Fruit fly (Drosophila melanogaster) whole organism, embryonic: Measurements from ENCODE around the gene CG42455.
A peak's percentile ranks its signal among the peaks of the same experiment; 100 is the strongest.

ENCODE experiments used
- Ada2b ChIP-seq: fragments of 200-800 bp; sonication (Bioruptor generic); IDR thresholded peaks from 2 replicates; pipeline ENCODE4 v1.3.6; 2022; ENCODE audit warnings: missing biosample characterization, missing genetic modification characterization
- Antp ChIP-seq: fragments of 200-800 bp; sonication (Bioruptor generic); optimal IDR thresholded peaks from 3 replicates; lab custom pipeline; 2016; ENCODE audit warnings: missing biosample characterization, missing genetic modification characterization
- Bdp1 ChIP-seq: fragments of 200-800 bp; sonication (Bioruptor generic); optimal IDR thresholded peaks from 3 replicates; lab custom pipeline; 2016; ENCODE audit warnings: missing biosample characterization, missing genetic modification characterization
- BtbVII ChIP-seq: fragments of 200-800 bp; sonication (Bioruptor generic); optimal IDR thresholded peaks from 3 replicates; lab custom pipeline; 2017; ENCODE audit warnings: missing biosample characterization, mild to moderate bottlenecking, missing genetic modification characterization
- CG10147 ChIP-seq: fragments of 200-800 bp; sonication (Bioruptor generic); optimal IDR thresholded peaks from 2 replicates; lab custom pipeline; 2019; ENCODE audit warnings: missing biosample characterization, mild to moderate bottlenecking, missing genetic modification characterization, moderate library complexity
- CG10979 ChIP-seq: fragments of 200-800 bp; sonication (Bioruptor generic); optimal IDR thresholded peaks from 2 replicates; lab custom pipeline; 2018; ENCODE audit warnings: missing biosample characterization, mild to moderate bottlenecking, missing genetic modification characterization, moderate library complexity
- CG11085 ChIP-seq: fragments of 200-800 bp; sonication (Bioruptor generic); IDR thresholded peaks from 2 replicates; pipeline ENCODE4 v1.3.6; 2022; ENCODE audit warnings: missing biosample characterization, missing genetic modification characterization
- CG12236 ChIP-seq: fragments of 200-800 bp; sonication (Bioruptor generic); optimal IDR thresholded peaks from 2 replicates; lab custom pipeline; 2016; ENCODE audit warnings: missing biosample characterization, missing genetic modification characterization
- CG13775 ChIP-seq: fragments of 200-800 bp; sonication (Bioruptor generic); optimal IDR thresholded peaks from 3 replicates; lab custom pipeline; 2017; ENCODE audit warnings: missing biosample characterization, mild to moderate bottlenecking, missing genetic modification characterization
- CG17829 ChIP-seq: fragments of 200-800 bp; optimal IDR thresholded peaks from 2 replicates; lab custom pipeline; 2019; ENCODE audit warnings: missing biosample characterization, mild to moderate bottlenecking, missing genetic modification characterization, moderate library complexity
- CG31365 ChIP-seq: fragments of 200-800 bp; sonication (Bioruptor generic); optimal IDR thresholded peaks from 2 replicates; lab custom pipeline; 2018; ENCODE audit warnings: missing biosample characterization, mild to moderate bottlenecking, missing genetic modification characterization
- CG42726 ChIP-seq: fragments of 200-800 bp; sonication (Bioruptor generic); IDR thresholded peaks from 2 replicates; pipeline ENCODE4 v1.3.6; 2022; ENCODE audit warnings: missing biosample characterization, missing genetic modification characterization; ENCODE audit not compliant: partially characterized antibody
- CG7357 ChIP-seq: fragments of 200-800 bp; sonication (Bioruptor generic); IDR thresholded peaks from 3 replicates; pipeline ENCODE4 v1.3.6; 2022; ENCODE audit warnings: missing biosample characterization, missing genetic modification characterization
- CG8359 ChIP-seq: fragments of 200-800 bp; sonication (Bioruptor generic); optimal IDR thresholded peaks from 2 replicates; lab custom pipeline; 2017; ENCODE audit warnings: missing biosample characterization, mild to moderate bottlenecking, missing genetic modification characterization, borderline replicate concordance
- CG8924 ChIP-seq: fragments of 200-800 bp; optimal IDR thresholded peaks from 3 replicates; lab custom pipeline; 2019; ENCODE audit warnings: missing biosample characterization, mild to moderate bottlenecking, missing genetic modification characterization, moderate library complexity
- Dip2 ChIP-seq: fragments of 200-800 bp; sonication (Bioruptor generic); IDR thresholded peaks from 2 replicates; pipeline ENCODE4 v1.3.6; 2022; ENCODE audit warnings: missing biosample characterization, missing genetic modification characterization
- Dll ChIP-seq: fragments of 200-800 bp; sonication (Bioruptor generic); IDR thresholded peaks from 4 replicates; pipeline ENCODE4 v1.3.6; 2022; ENCODE audit warnings: missing biosample characterization, missing genetic modification characterization; ENCODE audit not compliant: partially characterized antibody
- H15 ChIP-seq: fragments of 200-800 bp; sonication (Bioruptor generic); IDR thresholded peaks from 3 replicates; pipeline ENCODE4 v1.3.6; 2022; ENCODE audit warnings: missing biosample characterization, missing genetic modification characterization
- Hr78 ChIP-seq, 2 experiments: fragments of 200-800 bp in 1 of 2; fragments of >200 bp in 1 of 2; sonication (Bioruptor generic) in 1 of 2; optimal IDR thresholded peaks; 2 replicates each; lab custom pipeline; 2017 to 2019; ENCODE audit warnings: missing biosample characterization in 2 of 2, missing genetic modification characterization in 2 of 2, mild to moderate bottlenecking in 1 of 2, moderate library complexity in 1 of 2
- MTF-1 ChIP-seq: fragments of 200-800 bp; sonication (Bioruptor generic); optimal IDR thresholded peaks from 2 replicates; lab custom pipeline; 2018; ENCODE audit warnings: missing biosample characterization, mild to moderate bottlenecking, missing genetic modification characterization, borderline replicate concordance
- Pdp1 ChIP-seq, 2 experiments: fragments of 200-800 bp; sonication (Bioruptor generic); optimal IDR thresholded peaks; 3 replicates each; lab custom pipeline; 2016; ENCODE audit warnings: missing biosample characterization in 2 of 2, missing genetic modification characterization in 2 of 2, mild to moderate bottlenecking in 1 of 2, moderate library complexity in 1 of 2
- Sin3A ChIP-seq: fragments of >200 bp; optimal IDR thresholded peaks from 2 replicates; lab custom pipeline; 2018
- Six4 ChIP-seq: fragments of 200-800 bp; sonication (Bioruptor generic); optimal IDR thresholded peaks from 2 replicates; lab custom pipeline; 2016; ENCODE audit warnings: missing biosample characterization, missing genetic modification characterization
- Sox102F ChIP-seq: fragments of 200-800 bp; sonication (Bioruptor generic); optimal IDR thresholded peaks from 2 replicates; lab custom pipeline; 2018; ENCODE audit warnings: missing biosample characterization, mild to moderate bottlenecking, missing genetic modification characterization, moderate library complexity
- Sry-β ChIP-seq: fragments of 200-800 bp; sonication (Bioruptor generic); optimal IDR thresholded peaks from 2 replicates; lab custom pipeline; 2018; ENCODE audit warnings: missing biosample characterization, mild to moderate bottlenecking, missing genetic modification characterization, moderate library complexity
- Ssrp ChIP-seq: fragments of 200-800 bp; sonication (Bioruptor generic); optimal IDR thresholded peaks from 2 replicates; lab custom pipeline; 2018; ENCODE audit warnings: missing biosample characterization, mild to moderate bottlenecking, missing genetic modification characterization, moderate library complexity
- TFAM ChIP-seq: fragments of 200-800 bp; sonication (Bioruptor generic); optimal IDR thresholded peaks from 2 replicates; lab custom pipeline; 2017; ENCODE audit warnings: missing biosample characterization, missing genetic modification characterization, inconsistent platforms
- Trl ChIP-seq, 3 experiments: fragments of >200 bp in 2 of 3; fragments of 200-800 bp in 1 of 3; sonication (Bioruptor generic) in 1 of 3; optimal IDR thresholded peaks; 2 replicates in 1 of 3; 3 replicates in 2 of 3; lab custom pipeline; 2016 to 2017; ENCODE audit warnings: missing biosample characterization in 1 of 3, missing genetic modification characterization in 1 of 3
- Xrp1 ChIP-seq: fragments of 200-800 bp; sonication (Bioruptor generic); IDR thresholded peaks from 2 replicates; pipeline ENCODE4 v1.3.6; 2022; ENCODE audit warnings: missing biosample characterization, missing genetic modification characterization
- ac ChIP-seq: fragments of 200-800 bp; sonication (Bioruptor generic); optimal IDR thresholded peaks from 3 replicates; lab custom pipeline; 2017; ENCODE audit warnings: missing biosample characterization, mild to moderate bottlenecking, missing genetic modification characterization
- ara ChIP-seq: fragments of 200-800 bp; sonication (Bioruptor generic); IDR thresholded peaks from 2 replicates; pipeline ENCODE4 v1.3.6; 2022; ENCODE audit warnings: missing biosample characterization, missing genetic modification characterization
- btn ChIP-seq: fragments of 200-800 bp; sonication (Bioruptor generic); optimal IDR thresholded peaks from 2 replicates; lab custom pipeline; 2016; ENCODE audit warnings: missing biosample characterization, missing genetic modification characterization
- cad ChIP-seq: fragments of >200 bp; optimal IDR thresholded peaks from 2 replicates; lab custom pipeline; 2017; ENCODE audit warnings: missing biosample characterization, missing genetic modification characterization
- chn ChIP-seq: fragments of 200-800 bp; sonication (Bioruptor generic); optimal IDR thresholded peaks from 2 replicates; lab custom pipeline; 2016; ENCODE audit warnings: missing biosample characterization, missing genetic modification characterization
- dan ChIP-seq: fragments of 200-800 bp; sonication (Bioruptor generic); IDR thresholded peaks from 2 replicates; pipeline ENCODE4 v1.3.6; 2022; ENCODE audit warnings: missing biosample characterization, missing genetic modification characterization
- dati ChIP-seq: fragments of 200-800 bp; sonication (Bioruptor generic); IDR thresholded peaks from 2 replicates; pipeline ENCODE4 v1.3.6; 2022; ENCODE audit warnings: missing biosample characterization, missing genetic modification characterization
- ftz-f1 ChIP-seq: fragments of 200-800 bp; sonication (Bioruptor generic); optimal IDR thresholded peaks from 2 replicates; lab custom pipeline; 2016; ENCODE audit warnings: missing biosample characterization, missing genetic modification characterization
- grn ChIP-seq: fragments of 200-800 bp; sonication (Bioruptor generic); optimal IDR thresholded peaks from 3 replicates; lab custom pipeline; 2017; ENCODE audit warnings: missing biosample characterization, missing genetic modification characterization
- kay ChIP-seq: fragments of 200-800 bp; sonication (Bioruptor generic); optimal IDR thresholded peaks from 2 replicates; lab custom pipeline; 2016; ENCODE audit warnings: missing biosample characterization, missing genetic modification characterization
- lab ChIP-seq: fragments of 200-800 bp; sonication (Bioruptor generic); optimal IDR thresholded peaks from 3 replicates; lab custom pipeline; 2017; ENCODE audit warnings: missing biosample characterization, missing genetic modification characterization, mild to moderate bottlenecking, moderate library complexity, missing genetic modification reagents
- pfk ChIP-seq: fragments of 200-800 bp; sonication (Bioruptor generic); optimal IDR thresholded peaks from 2 replicates; lab custom pipeline; 2018; ENCODE audit warnings: missing biosample characterization, mild to moderate bottlenecking, missing genetic modification characterization, moderate library complexity
- run ChIP-seq: fragments of 200-800 bp; sonication (Bioruptor generic); optimal IDR thresholded peaks from 3 replicates; lab custom pipeline; 2018; ENCODE audit warnings: missing biosample characterization, mild to moderate bottlenecking, missing genetic modification characterization
- sd ChIP-seq: fragments of 200-800 bp; sonication (Bioruptor generic); optimal IDR thresholded peaks from 3 replicates; lab custom pipeline; 2018; ENCODE audit warnings: missing biosample characterization, mild to moderate bottlenecking, missing genetic modification characterization, moderate library complexity
- slbo ChIP-seq: fragments of 200-800 bp; sonication (Bioruptor generic); IDR thresholded peaks from 2 replicates; pipeline ENCODE4 v1.3.6; 2022; ENCODE audit warnings: missing biosample characterization, missing genetic modification characterization
- sug ChIP-seq: fragments of 200-800 bp; optimal IDR thresholded peaks from 2 replicates; lab custom pipeline; 2019; ENCODE audit warnings: missing biosample characterization, mild to moderate bottlenecking, missing genetic modification characterization, moderate library complexity
- tna ChIP-seq: fragments of 200-800 bp; sonication (Bioruptor generic); IDR thresholded peaks from 2 replicates; pipeline ENCODE4 v1.3.6; 2022; ENCODE audit warnings: missing biosample characterization, missing genetic modification characterization; ENCODE audit not compliant: partially characterized antibody
- tx ChIP-seq: fragments of 200-800 bp; sonication (Bioruptor generic); optimal IDR thresholded peaks from 2 replicates; lab custom pipeline; 2016; ENCODE audit warnings: missing biosample characterization, missing genetic modification characterization
- unpg ChIP-seq: fragments of 200-800 bp; sonication (Bioruptor generic); optimal IDR thresholded peaks from 3 replicates; lab custom pipeline; 2018; ENCODE audit warnings: missing biosample characterization, mild to moderate bottlenecking, missing genetic modification characterization, moderate library complexity
- vvl ChIP-seq: fragments of 200-800 bp; sonication (Bioruptor generic); IDR thresholded peaks from 2 replicates; pipeline ENCODE4 v1.3.6; 2022; ENCODE audit warnings: missing biosample characterization, missing genetic modification characterization

CG42455 gene

DNA sequence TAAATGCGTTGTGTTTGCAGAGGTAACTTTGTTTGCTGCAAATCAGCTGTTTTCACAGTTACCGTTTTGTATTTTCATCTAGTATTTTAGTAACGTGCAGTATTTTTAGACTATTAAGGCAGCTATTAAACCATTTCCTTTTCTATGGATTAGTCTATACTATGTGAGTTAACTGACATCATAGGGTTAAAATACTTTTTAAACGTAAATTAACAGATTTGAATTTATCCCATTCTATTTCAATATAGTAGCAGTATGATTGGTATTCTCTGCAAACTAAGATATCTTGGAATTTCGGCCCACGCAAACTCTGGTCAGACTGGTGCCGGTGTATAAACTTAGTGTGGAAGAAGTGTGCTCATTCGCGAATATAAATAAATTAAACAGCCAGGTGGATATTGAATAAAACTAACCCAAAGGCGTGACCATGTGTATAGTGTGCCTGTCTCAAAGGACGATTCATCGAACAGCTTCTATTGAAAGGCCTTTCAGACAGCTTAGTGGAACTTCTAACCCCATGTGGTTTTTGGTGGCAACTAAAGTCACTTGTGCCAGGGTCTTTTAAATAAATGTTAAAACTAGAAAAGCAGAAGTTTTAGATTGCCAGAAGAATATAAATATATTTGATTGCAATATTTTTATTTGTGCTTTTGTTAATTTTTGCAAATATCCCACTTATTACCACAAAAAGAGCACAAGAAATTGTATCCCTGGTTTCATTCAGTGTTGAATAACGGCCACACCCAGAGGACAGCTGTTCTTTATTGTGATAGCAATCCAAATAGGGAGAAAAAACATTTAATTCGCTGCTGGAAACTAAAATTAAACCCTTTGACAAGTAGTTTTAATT, at the start of gene CG42455, which contains the start of the genes CG6674 and vnc (continued):
- TF ChIP-seq sug (peak; percentile 35), Sry-β (GFP tag; lab: Kevin White, UChicago) (no peak), pfk (GFP tag; lab: Kevin White, UChicago) (peak; percentile 22), Ssrp (tag; lab: Kevin White, UChicago) (no peak), CG8359 (GFP tag; lab: Kevin White, UChicago) (no peak), MTF-1 (GFP tag; lab: Kevin White, UChicago) (no peak), run (tag; lab: Kevin White, UChicago) (no peak), tna (GFP tag; lab: Robert Waterston, UW) (no peak), CG10147 (no peak), sd (tag; lab: Kevin White, UChicago) (peak; percentile 47), chn (GFP tag; lab: Kevin White, UChicago) (no peak), CG17829 (tag; lab: Kevin White, UChicago) (no peak), lab (GFP tag; lab: Kevin White, UChicago) (peak; percentile 19), kay (GFP tag; lab: Kevin White, UChicago) (no peak), Bdp1 (GFP tag; lab: Kevin White, UChicago) (no peak), H15 (GFP tag; lab: Robert Waterston, UW) (no peak), btn (GFP tag; lab: Kevin White, UChicago) (no peak), ac (no peak), vvl (GFP tag; lab: Robert Waterston, UW) (peak; percentile 25; the same call in 1 of the 2 replicates), Trl (optimal IDR thresholded peaks at IDR 0.05; lab: Kevin White, UChicago) (no peak), Trl (GFP tag; optimal IDR thresholded peaks at IDR 0.05; lab: Kevin White, UChicago) (no peak), CG7357 (GFP tag; lab: Robert Waterston, UW) (no peak), tx (no peak), CG42726 (GFP tag; lab: Robert Waterston, UW) (no peak), CG8924 (peak; percentile 6), cad (GFP tag; lab: Kevin White, UChicago) (no peak), Sin3A (lab: Kevin White, UChicago) (peak; percentile 37), slbo (GFP tag; lab: Robert Waterston, UW) (peak; percentile 51; the same call in 1 of the 2 replicates), Antp (GFP tag; lab: Kevin White, UChicago) (no peak), Sox102F (GFP tag; lab: Kevin White, UChicago) (peak; percentile 6), BtbVII (GFP tag; lab: Kevin White, UChicago) (no peak), Dll (GFP tag; lab: Robert Waterston, UW) (no peak), dan (GFP tag; lab: Robert Waterston, UW) (no peak), CG10979 (tag; lab: Kevin White, UChicago) (no peak), TFAM (no peak), ftz-f1 (GFP tag; lab: Kevin White, UChicago) (no peak), Ada2b (GFP tag; lab: Robert Waterston, UW) (no peak), dati (GFP tag; lab: Robert Waterston, UW) (no peak), Hr78 (GFP tag; optimal IDR thresholded peaks at IDR 0.05; lab: Kevin White, UChicago) (no peak), Xrp1 (GFP tag; lab: Robert Waterston, UW) (peak; percentile 51), CG31365 (no peak), Pdp1 (GFP tag; optimal IDR thresholded peaks at IDR 0.05; lab: Kevin White, UChicago) (peak; percentile 27 to 47), Dip2 (GFP tag; lab: Robert Waterston, UW) (no peak), unpg (GFP tag; lab: Kevin White, UChicago) (peak; percentile 13), CG12236 (GFP tag; lab: Kevin White, UChicago) (no peak), CG11085 (GFP tag; lab: Robert Waterston, UW) (no peak), CG13775 (GFP tag; lab: Kevin White, UChicago) (peak; percentile 27), Six4 (GFP tag; lab: Kevin White, UChicago) (peak; percentile 23), ara (GFP tag; lab: Robert Waterston, UW) (no peak), grn (GFP tag; lab: Kevin White, UChicago) (peak; percentile 44)
